Worm (Caenorhabditis elegans): Measurements from ENCODE around the gene aqp-2.

The aqp-2 gene

ce11 chrII:9261931-9262562 lies at the start of gene aqp-2:
Gene aqp-2 (minus strand): TSS chrII:9261981.
- no peak for TF ChIP-seq ztf-4 (tag; optimal IDR thresholded peaks at IDR 0.05)
- no peak for TF ChIP-seq R02D3.7 (tag; optimal IDR thresholded peaks at IDR 0.05)
- TF ChIP-seq ama-1 (optimal IDR thresholded peaks at IDR 0.05) = peak; percentile 18
- TF ChIP-seq lin-39 (tag; optimal IDR thresholded peaks at IDR 0.05) = peak; percentile 59
- no peak for TF ChIP-seq mml-1 (tag; optimal IDR thresholded peaks at IDR 0.05)
- peak; percentile 2 for TF ChIP-seq elt-1 (tag; optimal IDR thresholded peaks at IDR 0.05)
- TF ChIP-seq egl-27 (tag; optimal IDR thresholded peaks at IDR 0.05) = no peak
- peak; percentile 34 for TF ChIP-seq nfya-1 (tag; optimal IDR thresholded peaks at IDR 0.05; ENCODE audit: insufficient read depth)

- TF ChIP-seq ztf-4 (tag; optimal IDR thresholded peaks at IDR 0.05) (no peak), nhr-12 (tag; optimal IDR thresholded peaks at IDR 0.05) (no peak), nhr-237 (tag; optimal IDR thresholded peaks at IDR 0.05) (no peak), tbx-2 (tag; optimal IDR thresholded peaks at IDR 0.05) (no peak), ztf-11 (tag; optimal IDR thresholded peaks at IDR 0.05) (no peak), eor-1 (tag; optimal IDR thresholded peaks at IDR 0.05) (no peak)
Measured at ce11 chrII:9310794-9311193, 49.0 kb upstream of the aqp-2 start.

ce11 chrII:9310204-9310603 lies 48.4 kb upstream of the aqp-2 start, which contains the start of gene cam-1:
Gene cam-1 (minus strand): TSS chrII:9310304.
- TF ChIP-seq nhr-23 (tag; optimal IDR thresholded peaks at IDR 0.05) (no peak), ceh-82 (tag; optimal IDR thresholded peaks at IDR 0.05) (no peak), fkh-10 (GFP tag; optimal IDR thresholded peaks at IDR 0.05) (no peak), R02D3.7 (tag; optimal IDR thresholded peaks at IDR 0.05) (no peak), ceh-9 (tag; optimal IDR thresholded peaks at IDR 0.05) (no peak), egl-5 (tag; optimal IDR thresholded peaks at IDR 0.05) (no peak)

- TF ChIP-seq fos-1 (tag; optimal IDR thresholded peaks at IDR 0.05) (no peak), elt-3 (tag; optimal IDR thresholded peaks at IDR 0.05) (no peak), zag-1 (tag; optimal IDR thresholded peaks at IDR 0.05) (no peak), nhr-43 (tag; optimal IDR thresholded peaks at IDR 0.05; ENCODE audit: poor library complexity, severe bottlenecking) (no peak), egl-5 (tag; optimal IDR thresholded peaks at IDR 0.05) (peak; percentile 34), nfya-1 (tag; optimal IDR thresholded peaks at IDR 0.05; ENCODE audit: insufficient read depth) (peak; percentile 2)
Measured at ce11 chrII:9308614-9309046, 46.8 kb upstream of the aqp-2 start.

ce11 chrII:9306835-9307234 lies 45.1 kb upstream of the aqp-2 start:
- TF ChIP-seq lin-15B (tag; optimal IDR thresholded peaks at IDR 0.05) = no peak
- TF ChIP-seq ztf-11 (tag; optimal IDR thresholded peaks at IDR 0.05) = no peak
- no peak for TF ChIP-seq sea-2 (GFP tag; optimal IDR thresholded peaks at IDR 0.05)
- no peak for TF ChIP-seq fos-1 (tag; optimal IDR thresholded peaks at IDR 0.05)
- TF ChIP-seq jun-1 (tag; optimal IDR thresholded peaks at IDR 0.05) = no peak
- TF ChIP-seq nhr-23 (tag; optimal IDR thresholded peaks at IDR 0.05) = no peak
- no peak for TF ChIP-seq egl-27 (tag; optimal IDR thresholded peaks at IDR 0.05)
- no peak for TF ChIP-seq ceh-82 (tag; optimal IDR thresholded peaks at IDR 0.05)
- TF ChIP-seq nfya-1 (tag; optimal IDR thresholded peaks at IDR 0.05; ENCODE audit: insufficient read depth) = peak; percentile 79
- TF ChIP-seq elt-1 (tag; optimal IDR thresholded peaks at IDR 0.05) = no peak
- no peak for TF ChIP-seq zag-1 (tag; optimal IDR thresholded peaks at IDR 0.05)
- no peak for TF ChIP-seq ceh-28 (tag; optimal IDR thresholded peaks at IDR 0.05)
- no peak for TF ChIP-seq nhr-11 (tag; optimal IDR thresholded peaks at IDR 0.05)
- TF ChIP-seq lin-39 (tag; optimal IDR thresholded peaks at IDR 0.05) = peak; percentile 94
- TF ChIP-seq unc-62 (GFP tag; optimal IDR thresholded peaks at IDR 0.05) = peak; percentile 67
- no peak for TF ChIP-seq daf-12 (tag; optimal IDR thresholded peaks at IDR 0.05)
- no peak for TF ChIP-seq nhr-25 (tag; optimal IDR thresholded peaks at IDR 0.05)
- no peak for TF ChIP-seq ZK546.5 (tag; optimal IDR thresholded peaks at IDR 0.05)
- TF ChIP-seq unc-39 (tag; optimal IDR thresholded peaks at IDR 0.05) = no peak
- TF ChIP-seq ceh-16 (tag; optimal IDR thresholded peaks at IDR 0.05) = no peak
- no peak for TF ChIP-seq R02D3.7 (tag; optimal IDR thresholded peaks at IDR 0.05)

Measured in whole organism, L3 larva.